Worm (Caenorhabditis elegans): ENCODE measurements around the gene rig-3.

- TF ChIP-seq pqm-1 (tag; optimal IDR thresholded peaks at IDR 0.05) (no peak), ama-1 (optimal IDR thresholded peaks at IDR 0.05) (no peak), elt-2 (tag; optimal IDR thresholded peaks at IDR 0.05) (no peak), aly-2 (tag; optimal IDR thresholded peaks at IDR 0.05) (no peak), zag-1 (tag; optimal IDR thresholded peaks at IDR 0.05) (no peak), ztf-11 (tag; optimal IDR thresholded peaks at IDR 0.05) (no peak), R02D3.7 (tag; optimal IDR thresholded peaks at IDR 0.05) (no peak), pha-4 (tag; optimal IDR thresholded peaks at IDR 0.05) (no peak), ztf-4 (tag; optimal IDR thresholded peaks at IDR 0.05) (no peak), nhr-77 (tag; optimal IDR thresholded peaks at IDR 0.05) (no peak), nfya-1 (tag; optimal IDR thresholded peaks at IDR 0.05; ENCODE audit: insufficient read depth) (no peak)
Observed at ce11 chrX:6805427-6805826, 48.0 kb upstream of the rig-3 start.
